Worm (Caenorhabditis elegans): ENCODE results near the gene ugt-13.

DNA sequence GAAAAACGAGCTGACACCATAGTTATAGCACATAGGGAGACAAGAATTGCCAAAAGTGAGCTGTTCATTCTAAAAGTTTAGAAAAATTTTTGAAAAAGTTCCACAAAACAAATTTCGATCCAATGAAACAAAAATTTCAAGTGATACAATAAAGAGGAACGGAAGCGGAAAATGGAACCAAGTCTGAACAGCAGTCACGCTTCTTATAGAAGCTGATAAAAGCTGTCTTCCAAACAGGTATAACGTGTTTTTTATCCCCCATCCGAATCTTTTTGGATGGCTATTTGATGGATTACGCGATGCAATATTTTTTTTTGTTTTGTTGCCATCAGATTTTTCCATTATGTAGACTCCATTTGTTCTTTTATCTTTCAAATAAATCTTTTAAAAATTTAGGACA, 3.6 kb downstream of the ugt-13 start, which contains the start of gene H23N18.5:
- TF ChIP-seq F49E8.2 (tag; optimal IDR thresholded peaks at IDR 0.05; ENCODE audit: borderline replicate concordance) (no peak), unc-39 (tag; optimal IDR thresholded peaks at IDR 0.05) (no peak), ZK546.5 (tag; optimal IDR thresholded peaks at IDR 0.05) (no peak), ztf-11 (tag; optimal IDR thresholded peaks at IDR 0.05) (no peak), ceh-32 (tag; optimal IDR thresholded peaks at IDR 0.05; ENCODE audit: poor library complexity) (no peak), nhr-77 (tag; optimal IDR thresholded peaks at IDR 0.05) (no peak), Y75B8A.6 (GFP tag; IDR thresholded peaks at IDR 0.05) (no peak), fos-1 (tag; optimal IDR thresholded peaks at IDR 0.05) (no peak), nhr-11 (tag; optimal IDR thresholded peaks at IDR 0.05) (no peak), lsy-2 (tag; optimal IDR thresholded peaks at IDR 0.05) (no peak), lin-13 (GFP tag; optimal IDR thresholded peaks at IDR 0.05) (no peak), zfp-3 (GFP tag; conservative IDR thresholded peaks at IDR 0.05) (no peak), ceh-20 (GFP tag; IDR thresholded peaks at IDR 0.05) (no peak), fkh-10 (GFP tag; optimal IDR thresholded peaks at IDR 0.05) (no peak)

Data from whole organism, L4 larva.